Worm (Caenorhabditis elegans) whole organism, L3 larva: Measurements from ENCODE around the gene clec-142.

Experiments
- R02D3.7 ChIP-seq: fragments of 150-350 bp; optimal IDR thresholded peaks from 2 replicates; lab custom pipeline; 2014; ENCODE audit warnings: missing biosample characterization, missing genetic modification characterization
- ceh-16 ChIP-seq: sonication (generic microtip); optimal IDR thresholded peaks from 2 replicates; lab custom pipeline; 2017; ENCODE audit warnings: missing biosample characterization, missing genetic modification characterization
- ceh-28 ChIP-seq: fragments of 150-350 bp; optimal IDR thresholded peaks from 2 replicates; lab custom pipeline; 2014; ENCODE audit warnings: missing biosample characterization, missing genetic modification reagents, missing genetic modification characterization
- egl-5 ChIP-seq: fragments of 150-350 bp; optimal IDR thresholded peaks from 2 replicates; lab custom pipeline; 2017; ENCODE audit warnings: missing biosample characterization, missing genetic modification reagents, missing genetic modification characterization, inconsistent platforms
- elt-2 ChIP-seq: sonication (generic microtip); optimal IDR thresholded peaks from 2 replicates; lab custom pipeline; 2016; ENCODE audit warnings: missing genetic modification reagents, mild to moderate bottlenecking, missing genetic modification characterization, missing compliant biosample characterization
- eor-1 ChIP-seq, 2 experiments: fragments of 150-350 bp; optimal IDR thresholded peaks; 2 replicates each; lab custom pipeline; 2014 to 2018; ENCODE audit warnings: missing biosample characterization in 2 of 2, missing genetic modification characterization in 2 of 2
- fos-1 ChIP-seq: fragments of 150-350 bp; optimal IDR thresholded peaks from 2 replicates; lab custom pipeline; 2014; ENCODE audit warnings: missing biosample characterization, missing genetic modification characterization
- hmg-11 ChIP-seq: sonication (generic microtip); optimal IDR thresholded peaks from 2 replicates; lab custom pipeline; 2016; ENCODE audit warnings: missing genetic modification characterization, missing compliant biosample characterization
- jun-1 ChIP-seq: fragments of 150-350 bp; optimal IDR thresholded peaks from 2 replicates; lab custom pipeline; 2014; ENCODE audit warnings: missing biosample characterization, missing genetic modification reagents, missing genetic modification characterization
- lin-39 ChIP-seq: fragments of 150-350 bp; optimal IDR thresholded peaks from 2 replicates; lab custom pipeline; 2018; ENCODE audit warnings: missing biosample characterization, missing genetic modification reagents, missing genetic modification characterization
- mdl-1 ChIP-seq: fragments of 150-350 bp; optimal IDR thresholded peaks from 2 replicates; lab custom pipeline; 2014; ENCODE audit warnings: missing biosample characterization, missing genetic modification characterization
- nhr-11 ChIP-seq: fragments of 150-350 bp; optimal IDR thresholded peaks from 2 replicates; lab custom pipeline; 2014; ENCODE audit warnings: missing biosample characterization, missing genetic modification characterization
- nhr-23 ChIP-seq: fragments of 150-350 bp; optimal IDR thresholded peaks from 2 replicates; lab custom pipeline; 2014; ENCODE audit warnings: missing biosample characterization, missing genetic modification reagents, missing genetic modification characterization
- nhr-28 ChIP-seq: fragments of 150-350 bp; optimal IDR thresholded peaks from 2 replicates; lab custom pipeline; 2014; ENCODE audit warnings: missing biosample characterization, missing genetic modification characterization
- nhr-67 ChIP-seq: fragments of 150-350 bp; optimal IDR thresholded peaks from 2 replicates; lab custom pipeline; 2014; ENCODE audit warnings: missing biosample characterization, missing genetic modification characterization
- nhr-77 ChIP-seq: fragments of 150-350 bp; optimal IDR thresholded peaks from 2 replicates; lab custom pipeline; 2014; ENCODE audit warnings: missing biosample characterization, missing genetic modification characterization
- pha-4 ChIP-seq: fragments of 150-350 bp; optimal IDR thresholded peaks from 2 replicates; lab custom pipeline; 2014; ENCODE audit warnings: missing biosample characterization, missing genetic modification reagents, missing genetic modification characterization
- pqm-1 ChIP-seq: fragments of 150-350 bp; optimal IDR thresholded peaks from 2 replicates; lab custom pipeline; 2017; ENCODE audit warnings: missing biosample characterization, missing genetic modification characterization, inconsistent platforms
- sea-2 ChIP-seq: fragments of 150-350 bp; sonication (generic microtip); optimal IDR thresholded peaks from 4 replicates; lab custom pipeline; 2014; ENCODE audit warnings: missing biosample characterization, missing genetic modification reagents, missing genetic modification characterization
- skn-1 ChIP-seq: fragments of 150-350 bp; optimal IDR thresholded peaks from 2 replicates; lab custom pipeline; 2014; ENCODE audit warnings: missing biosample characterization, missing genetic modification characterization
- snpc-4 ChIP-seq: fragments of 150-350 bp; optimal IDR thresholded peaks from 2 replicates; lab custom pipeline; 2014; ENCODE audit warnings: missing biosample characterization, missing genetic modification characterization
- tbx-2 ChIP-seq: sonication (generic microtip); optimal IDR thresholded peaks from 2 replicates; lab custom pipeline; 2016; ENCODE audit warnings: mild to moderate bottlenecking, missing genetic modification characterization, missing compliant biosample characterization
- unc-39 ChIP-seq: sonication (generic microtip); optimal IDR thresholded peaks from 4 replicates; lab custom pipeline; 2017; ENCODE audit warnings: missing biosample characterization, missing genetic modification characterization
- ztf-11 ChIP-seq: fragments of 150-350 bp; optimal IDR thresholded peaks from 2 replicates; lab custom pipeline; 2014; ENCODE audit warnings: missing biosample characterization, missing genetic modification characterization

clec-142 gene

DNA sequence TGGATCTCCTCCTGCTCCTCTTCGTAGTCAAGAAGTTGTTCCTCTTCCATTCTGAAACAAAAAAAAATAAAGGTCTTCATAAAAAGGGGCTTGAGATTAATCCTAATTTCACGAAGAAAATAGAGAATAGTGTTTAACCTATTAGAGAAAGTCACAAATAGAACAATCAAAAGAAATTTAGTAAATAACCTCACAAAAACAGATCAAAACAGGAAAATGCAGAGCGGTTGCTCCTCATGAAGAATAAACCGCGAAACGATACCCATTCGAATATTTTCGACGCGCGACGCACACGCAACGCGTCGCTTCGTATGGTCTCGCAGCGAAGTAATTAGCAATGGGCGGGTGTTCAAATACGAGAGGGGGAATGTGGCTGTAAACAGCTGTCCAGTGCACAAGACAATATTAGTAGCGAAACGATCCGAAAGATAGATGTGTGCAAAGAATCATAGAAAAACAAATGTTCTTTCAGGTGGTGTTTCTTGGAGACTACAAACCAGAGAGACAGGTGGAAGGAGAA lies 50.4 kb downstream of the clec-142 start, which contains the start of gene hel-1 (continued):
- TF ChIP-seq pha-4 (tag; lab: Kevin White, UChicago), result peak; percentile 96
- TF ChIP-seq skn-1 (tag; lab: Kevin White, UChicago), result peak; percentile 25
- TF ChIP-seq snpc-4 (tag; lab: Kevin White, UChicago), result peak; percentile 42
- TF ChIP-seq R02D3.7 (tag; lab: Kevin White, UChicago), result peak; percentile 62
- TF ChIP-seq nhr-77 (tag; lab: Kevin White, UChicago), result no peak
- TF ChIP-seq ceh-28 (tag; lab: Kevin White, UChicago), result peak; percentile 24
- TF ChIP-seq nhr-11 (tag; lab: Kevin White, UChicago), result no peak
- TF ChIP-seq nhr-67, result no peak
- TF ChIP-seq pqm-1 (tag; lab: Kevin White, UChicago), result peak; percentile 8
- TF ChIP-seq sea-2 (GFP tag; lab: Kevin White, UChicago), result no peak
- no peak for TF ChIP-seq tbx-2
- no peak for TF ChIP-seq nhr-28 (tag; lab: Kevin White, UChicago)
- no peak for TF ChIP-seq mdl-1 (tag; lab: Kevin White, UChicago)
- TF ChIP-seq unc-39 (tag; lab: Kevin White, UChicago), result no peak
- no peak for TF ChIP-seq fos-1

DNA sequence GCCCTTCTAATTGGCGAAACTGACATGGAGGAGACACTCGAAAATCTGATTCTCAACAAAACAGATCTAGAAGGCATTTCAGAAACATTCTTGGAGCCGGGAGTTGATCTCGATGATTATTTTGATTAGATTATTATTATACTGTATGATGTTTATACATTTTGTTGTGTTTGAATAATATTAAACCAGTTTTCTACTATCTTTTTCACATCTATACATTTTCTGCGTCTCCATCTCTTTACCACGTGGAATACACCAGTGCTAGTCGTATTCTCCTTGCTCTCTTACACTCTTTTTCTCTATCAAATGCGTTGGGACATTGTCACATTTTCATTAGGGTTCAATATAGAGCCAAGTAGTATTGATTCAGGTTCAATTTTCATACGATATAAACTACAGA lies 51.0 kb downstream of the clec-142 start, which contains the start of gene C26D10.4:
TSS of gene C26D10.4 (plus strand) at position 301 of the 400 bp plus-strand sequence.
- TF ChIP-seq R02D3.7 (tag; lab: Kevin White, UChicago), result no peak
- TF ChIP-seq nhr-11 (tag; lab: Kevin White, UChicago), result no peak
- no peak for TF ChIP-seq hmg-11 (tag; lab: Kevin White, UChicago)
- no peak for TF ChIP-seq ceh-16
- TF ChIP-seq lin-39, result no peak
- no peak for TF ChIP-seq nhr-67
- TF ChIP-seq jun-1 (tag; lab: Kevin White, UChicago), result no peak
- no peak for TF ChIP-seq eor-1 (tag; optimal IDR thresholded peaks at IDR 0.05; lab: Kevin White, UChicago)
- no peak for TF ChIP-seq elt-2
- no peak for TF ChIP-seq nhr-23 (tag; lab: Kevin White, UChicago)
- TF ChIP-seq ztf-11 (tag; lab: Kevin White, UChicago), result no peak
- TF ChIP-seq egl-5 (tag; lab: Kevin White, UChicago), result no peak
